Fruit fly (Drosophila melanogaster) whole organism, pupa: ENCODE data around the gene CG3823.

Source experiments
- CG10348 ChIP-seq: fragments of 200-800 bp; sonication (Bioruptor generic); IDR thresholded peaks from 2 replicates; pipeline ENCODE4 v1.3.6; 2022; ENCODE audit warnings: missing biosample characterization, missing genetic modification characterization
- CG12605 ChIP-seq: fragments of 200-800 bp; sonication (Bioruptor generic); IDR thresholded peaks from 2 replicates; pipeline ENCODE4 v1.3.6; 2022; ENCODE audit warnings: missing biosample characterization, missing genetic modification characterization
- CG13204 ChIP-seq: fragments of 200-800 bp; sonication (Bioruptor generic); optimal IDR thresholded peaks from 2 replicates; lab custom pipeline; 2018; ENCODE audit warnings: missing biosample characterization, mild to moderate bottlenecking, missing genetic modification characterization, moderate library complexity
- CG14655 ChIP-seq: fragments of 200-800 bp; sonication (Bioruptor generic); optimal IDR thresholded peaks from 3 replicates; lab custom pipeline; 2017; ENCODE audit warnings: mild to moderate bottlenecking, missing biosample characterization, missing genetic modification reagents, missing genetic modification characterization
- CG15710 ChIP-seq: fragments of 200-800 bp; sonication (Bioruptor generic); optimal IDR thresholded peaks from 2 replicates; lab custom pipeline; 2018; ENCODE audit warnings: missing biosample characterization, mild to moderate bottlenecking, missing genetic modification characterization, moderate library complexity
- CG17806 ChIP-seq: fragments of 200-800 bp; sonication (Bioruptor generic); optimal IDR thresholded peaks from 2 replicates; lab custom pipeline; 2018; ENCODE audit warnings: missing biosample characterization, mild to moderate bottlenecking, missing genetic modification characterization, moderate library complexity
- CG32121 ChIP-seq: fragments of 200-800 bp; sonication (Bioruptor generic); IDR thresholded peaks from 2 replicates; pipeline ENCODE4 v1.3.6; 2022; ENCODE audit warnings: missing biosample characterization, missing genetic modification characterization
- CG34367 ChIP-seq: fragments of 200-800 bp; sonication (Bioruptor generic); optimal IDR thresholded peaks from 2 replicates; lab custom pipeline; 2018; ENCODE audit warnings: missing biosample characterization, mild to moderate bottlenecking, missing genetic modification characterization
- CG4496 ChIP-seq: fragments of 200-800 bp; sonication (Bioruptor generic); IDR thresholded peaks from 3 replicates; pipeline ENCODE4 v1.3.6; 2022; ENCODE audit warnings: missing biosample characterization, missing genetic modification characterization
- CG8159 ChIP-seq: fragments of 200-800 bp; sonication (Bioruptor generic); optimal IDR thresholded peaks from 3 replicates; lab custom pipeline; 2018; ENCODE audit warnings: missing biosample characterization, mild to moderate bottlenecking, missing genetic modification characterization, moderate library complexity
- CG8301 ChIP-seq: fragments of 200-800 bp; sonication (Bioruptor generic); optimal IDR thresholded peaks from 2 replicates; lab custom pipeline; 2018; ENCODE audit warnings: missing biosample characterization, mild to moderate bottlenecking, missing genetic modification characterization
- CG9948 ChIP-seq: fragments of 200-800 bp; sonication (Bioruptor generic); optimal IDR thresholded peaks from 2 replicates; lab custom pipeline; 2018; ENCODE audit warnings: missing biosample characterization, mild to moderate bottlenecking, missing genetic modification characterization, moderate library complexity
- D1 ChIP-seq: fragments of 200-800 bp; sonication (Bioruptor generic); optimal IDR thresholded peaks from 2 replicates; lab custom pipeline; 2018; ENCODE audit warnings: missing biosample characterization, mild to moderate bottlenecking, missing genetic modification characterization, moderate library complexity
- EcR ChIP-seq: fragments of 200-800 bp; sonication (Bioruptor generic); optimal IDR thresholded peaks from 3 replicates; lab custom pipeline; 2019; ENCODE audit warnings: missing biosample characterization, missing genetic modification characterization, mild to moderate bottlenecking, moderate library complexity, missing genetic modification reagents
- Ets98B ChIP-seq: fragments of 200-800 bp; sonication (Bioruptor generic); IDR thresholded peaks from 2 replicates; pipeline ENCODE4 v1.3.6; 2022; ENCODE audit warnings: missing biosample characterization, missing genetic modification characterization
- Pif1A ChIP-seq: fragments of 200-800 bp; sonication (Bioruptor generic); optimal IDR thresholded peaks from 3 replicates; lab custom pipeline; 2016; ENCODE audit warnings: missing biosample characterization, missing genetic modification characterization
- Pif1B ChIP-seq: fragments of 200-800 bp; sonication (Bioruptor generic); optimal IDR thresholded peaks from 3 replicates; lab custom pipeline; 2016; ENCODE audit warnings: missing biosample characterization, missing genetic modification characterization
- Snoo ChIP-seq: fragments of 200-800 bp; sonication (Bioruptor generic); optimal IDR thresholded peaks from 3 replicates; lab custom pipeline; 2017; ENCODE audit warnings: missing biosample characterization, mild to moderate bottlenecking, missing genetic modification characterization, inconsistent platforms
- fd96Ca ChIP-seq: fragments of 200-800 bp; sonication (Bioruptor generic); IDR thresholded peaks from 3 replicates; pipeline ENCODE4 v1.3.6; 2022; ENCODE audit warnings: missing biosample characterization, missing genetic modification characterization
- gl ChIP-seq: fragments of 200-800 bp; sonication (Bioruptor generic); optimal IDR thresholded peaks from 2 replicates; lab custom pipeline; 2018; ENCODE audit warnings: missing biosample characterization, mild to moderate bottlenecking, missing genetic modification characterization
- rn ChIP-seq: fragments of 200-800 bp; sonication (Bioruptor generic); IDR thresholded peaks from 2 replicates; pipeline ENCODE4 v1.3.6; 2022; ENCODE audit warnings: missing biosample characterization, missing genetic modification characterization

The CG3823 gene

DNA sequence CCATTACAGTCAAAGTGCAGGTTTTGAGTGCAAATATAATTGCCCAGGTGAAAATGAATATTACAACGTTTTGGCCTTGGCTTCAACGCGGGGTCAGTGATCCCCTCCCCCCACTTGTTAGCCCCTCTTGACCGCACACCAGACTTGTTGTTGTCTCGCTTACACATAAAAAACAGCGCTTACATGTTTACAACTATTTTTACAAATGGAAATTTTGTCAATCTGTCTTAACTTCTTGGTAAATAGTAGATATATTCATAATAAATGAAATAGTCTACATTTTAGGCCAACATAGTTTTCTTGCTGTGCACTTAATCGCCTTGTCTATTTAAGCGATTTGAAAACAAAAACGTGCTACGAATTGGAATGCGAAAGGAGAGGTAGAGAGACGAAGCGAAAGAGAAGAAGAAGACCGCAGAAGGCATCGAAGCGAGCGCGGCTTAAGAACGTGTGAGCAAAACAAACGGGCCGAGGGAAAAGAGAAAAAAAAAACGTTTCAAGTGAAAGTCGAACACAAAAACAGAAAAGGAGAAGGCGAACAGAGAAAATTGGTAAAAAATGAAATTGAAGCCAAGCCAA is 36.3 kb downstream of the CG3823 start:
- TF ChIP-seq D1 (tag; lab: Kevin White, UChicago) (peak; percentile 26), CG4496 (GFP tag; lab: Robert Waterston, UW) (peak; percentile 82), CG32121 (GFP tag; lab: Robert Waterston, UW) (peak; percentile 80), CG9948 (tag; lab: Kevin White, UChicago) (peak; percentile 77), CG15710 (tag; lab: Kevin White, UChicago) (peak; percentile 87), CG34367 (tag; lab: Kevin White, UChicago) (peak; percentile 76), rn (0 out of 2 replicates have a peak, but pooled peaks have one; percentile 36), CG12605 (GFP tag; lab: Robert Waterston, UW) (peak; percentile 59; the same call in 1 of the 2 replicates), Pif1B (GFP tag; lab: Kevin White, UChicago) (peak; percentile 38), CG10348 (no peak), Ets98B (GFP tag; lab: Robert Waterston, UW) (peak; percentile 83), CG17806 (tag; lab: Kevin White, UChicago) (peak; percentile 85), CG8159 (tag; lab: Kevin White, UChicago) (peak; percentile 45), EcR (peak; percentile 96), Snoo (tag; lab: Kevin White, UChicago) (no peak), gl (tag; lab: Kevin White, UChicago) (peak; percentile 66), fd96Ca (GFP tag; lab: Robert Waterston, UW) (peak; percentile 60; the same call in 2 of the 3 replicates), CG13204 (GFP tag; lab: Kevin White, UChicago) (no peak), Pif1A (GFP tag; lab: Kevin White, UChicago) (peak; percentile 54), CG14655 (GFP tag; lab: Kevin White, UChicago) (peak; percentile 39), CG8301 (peak; percentile 59)

- TF ChIP-seq CG17806 (tag; lab: Kevin White, UChicago) (peak; percentile 71), CG9948 (tag; lab: Kevin White, UChicago) (peak; percentile 84), rn (peak; percentile 41; the same call in 1 of the 2 replicates), CG34367 (tag; lab: Kevin White, UChicago) (peak; percentile 80), CG8301 (peak; percentile 89), fd96Ca (GFP tag; lab: Robert Waterston, UW) (peak; percentile 75), gl (tag; lab: Kevin White, UChicago) (peak; percentile 48), Pif1B (GFP tag; lab: Kevin White, UChicago) (peak; percentile 88), EcR (no peak), D1 (tag; lab: Kevin White, UChicago) (peak; percentile 66), CG15710 (tag; lab: Kevin White, UChicago) (peak; percentile 89), CG12605 (GFP tag; lab: Robert Waterston, UW) (peak; percentile 41; the same call in 1 of the 2 replicates), Snoo (tag; lab: Kevin White, UChicago) (peak; percentile 90), CG32121 (GFP tag; lab: Robert Waterston, UW) (peak; percentile 58), Ets98B (GFP tag; lab: Robert Waterston, UW) (peak; percentile 47), CG4496 (GFP tag; lab: Robert Waterston, UW) (peak; percentile 36; the same call in 1 of the 3 replicates), CG14655 (GFP tag; lab: Kevin White, UChicago) (peak; percentile 90), CG10348 (no peak), CG8159 (tag; lab: Kevin White, UChicago) (peak; percentile 99), CG13204 (GFP tag; lab: Kevin White, UChicago) (peak; percentile 72), Pif1A (GFP tag; lab: Kevin White, UChicago) (peak; percentile 87)
- TF ChIP-seq, all 21 proteins: peak for 19
Observed at dm6 chrX:6340593-6341068, 36.9 kb downstream of the CG3823 start.

dm6 chrX:6341678-6342077 is 37.9 kb downstream of the CG3823 start:
- TF ChIP-seq CG13204 (GFP tag; lab: Kevin White, UChicago) (no peak), CG8301 (no peak), fd96Ca (GFP tag; lab: Robert Waterston, UW) (no peak), EcR (peak; percentile 1), CG9948 (tag; lab: Kevin White, UChicago) (no peak), CG8159 (tag; lab: Kevin White, UChicago) (no peak), CG14655 (GFP tag; lab: Kevin White, UChicago) (no peak), CG34367 (tag; lab: Kevin White, UChicago) (no peak)

DNA sequence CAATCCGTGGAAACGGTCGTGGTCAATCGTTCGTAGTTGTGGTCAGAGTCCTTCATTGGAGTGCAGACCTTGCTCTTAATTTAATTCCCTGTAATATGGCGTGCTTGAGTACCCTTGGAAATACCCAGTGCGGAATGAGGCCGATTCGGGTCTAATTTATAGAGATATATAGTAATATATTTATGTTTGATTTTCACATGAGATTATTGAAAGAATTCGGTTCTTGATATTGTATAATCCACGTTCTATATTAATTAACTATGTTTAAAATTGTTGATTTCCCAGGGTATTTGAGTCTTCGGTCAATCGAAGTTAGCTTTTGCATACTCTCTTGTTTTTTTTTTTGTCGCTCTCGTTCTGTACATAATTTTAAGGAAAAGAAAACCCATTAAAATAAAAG is 39.5 kb downstream of the CG3823 start:
- TF ChIP-seq Ets98B (GFP tag; lab: Robert Waterston, UW) (no peak), CG14655 (GFP tag; lab: Kevin White, UChicago) (peak; percentile 45), fd96Ca (GFP tag; lab: Robert Waterston, UW) (no peak), Snoo (tag; lab: Kevin White, UChicago) (peak; percentile 7), CG10348 (no peak), D1 (tag; lab: Kevin White, UChicago) (no peak), CG15710 (tag; lab: Kevin White, UChicago) (peak; percentile 13), Pif1A (GFP tag; lab: Kevin White, UChicago) (no peak), CG4496 (GFP tag; lab: Robert Waterston, UW) (no peak), CG9948 (tag; lab: Kevin White, UChicago) (peak; percentile 45), gl (tag; lab: Kevin White, UChicago) (no peak), CG8159 (tag; lab: Kevin White, UChicago) (peak; percentile 51), CG12605 (GFP tag; lab: Robert Waterston, UW) (no peak), rn (no peak), EcR (no peak), Pif1B (GFP tag; lab: Kevin White, UChicago) (peak; percentile 24), CG34367 (tag; lab: Kevin White, UChicago) (peak; percentile 45), CG8301 (peak; percentile 19), CG17806 (tag; lab: Kevin White, UChicago) (peak; percentile 29), CG13204 (GFP tag; lab: Kevin White, UChicago) (no peak), CG32121 (GFP tag; lab: Robert Waterston, UW) (no peak)
- TF ChIP-seq, all 21 proteins: peak for 9
